5 worm cellular contexts compared by ENCODE assay signal in genomic region chrV:8305940-8306339, ce11.
TF ChIP-seq lines count a peak whose summit lies in the region.

No protein-coding gene starts in this region.

TF ChIP-seq in whole organism, L1 larva, 84 proteins besides CTCF, POLR2A, EP300 and RAD21:
- TF ChIP-seq ets-5 (GFP tag; IDR thresholded peaks at IDR 0.05; lab: Robert Waterston, UW) = no peak
- no peak for TF ChIP-seq nhr-77 (tag; optimal IDR thresholded peaks at IDR 0.05; lab: Kevin White, UChicago)
- TF ChIP-seq elt-2 (tag; optimal IDR thresholded peaks at IDR 0.05; lab: Kevin White, UChicago) = peak; percentile 60

TF ChIP-seq in whole organism, L2 larva, 48 proteins besides CTCF, POLR2A, EP300 and RAD21:
- TF ChIP-seq sma-9 (GFP tag; optimal IDR thresholded peaks at IDR 0.05; lab: Kevin White, UChicago) (no peak), sma-9 (tag; optimal IDR thresholded peaks at IDR 0.05; lab: Kevin White, UChicago) (no peak), crh-2 (tag; optimal IDR thresholded peaks at IDR 0.05; lab: Kevin White, UChicago) (peak; percentile 16), C34F6.9 (tag; optimal IDR thresholded peaks at IDR 0.05; lab: Kevin White, UChicago) (no peak), gmeb-1 (tag; optimal IDR thresholded peaks at IDR 0.05; lab: Kevin White, UChicago) (peak; percentile 27), ztf-1 (GFP tag; conservative IDR thresholded peaks at IDR 0.05; lab: Robert Waterston, UW) (no peak), ztf-4 (tag; optimal IDR thresholded peaks at IDR 0.05; lab: Kevin White, UChicago) (no peak), mbf-1 (tag; optimal IDR thresholded peaks at IDR 0.05; lab: Kevin White, UChicago) (no peak), lin-11 (tag; optimal IDR thresholded peaks at IDR 0.05; lab: Kevin White, UChicago) (no peak), unc-55 (GFP tag; optimal IDR thresholded peaks at IDR 0.05; lab: Kevin White, UChicago) (no peak), peb-1 (tag; optimal IDR thresholded peaks at IDR 0.05; lab: Kevin White, UChicago) (no peak), nhr-129 (tag; optimal IDR thresholded peaks at IDR 0.05; lab: Kevin White, UChicago) (no peak), nhr-11 (tag; optimal IDR thresholded peaks at IDR 0.05; lab: Kevin White, UChicago) (no peak), ztf-11 (tag; optimal IDR thresholded peaks at IDR 0.05; lab: Kevin White, UChicago) (no peak), Y55F3AM.14 (GFP tag; optimal IDR thresholded peaks at IDR 0.05; lab: Kevin White, UChicago) (no peak), zag-1 (tag; optimal IDR thresholded peaks at IDR 0.05; lab: Kevin White, UChicago) (no peak), elt-1 (tag; optimal IDR thresholded peaks at IDR 0.05; lab: Kevin White, UChicago) (no peak)
TF ChIP-seq in whole organism, L2 larva: peak in this region for 2.

TF ChIP-seq in whole organism, L3 larva, 47 proteins besides CTCF, POLR2A, EP300 and RAD21:
- no peak for TF ChIP-seq egl-27 (tag; optimal IDR thresholded peaks at IDR 0.05; lab: Kevin White, UChicago)
- no peak for TF ChIP-seq ztf-11 (tag; optimal IDR thresholded peaks at IDR 0.05; lab: Kevin White, UChicago)
- no peak for TF ChIP-seq mdl-1 (tag; optimal IDR thresholded peaks at IDR 0.05; lab: Kevin White, UChicago)
- TF ChIP-seq fkh-10 (GFP tag; optimal IDR thresholded peaks at IDR 0.05; lab: Kevin White, UChicago) = no peak
- TF ChIP-seq eor-1 (tag; optimal IDR thresholded peaks at IDR 0.05; lab: Kevin White, UChicago) = no peak
- no peak for TF ChIP-seq nhr-28 (tag; optimal IDR thresholded peaks at IDR 0.05; lab: Kevin White, UChicago)
- TF ChIP-seq nhr-76 (tag; optimal IDR thresholded peaks at IDR 0.05; lab: Kevin White, UChicago) = no peak
- no peak for TF ChIP-seq sea-2 (GFP tag; optimal IDR thresholded peaks at IDR 0.05; lab: Kevin White, UChicago)
- no peak for TF ChIP-seq nhr-23 (tag; optimal IDR thresholded peaks at IDR 0.05; lab: Kevin White, UChicago)
- no peak for TF ChIP-seq ceh-16 (tag; optimal IDR thresholded peaks at IDR 0.05; lab: Kevin White, UChicago)
- TF ChIP-seq daf-12 (tag; optimal IDR thresholded peaks at IDR 0.05; lab: Kevin White, UChicago) = no peak
- no peak for TF ChIP-seq egl-5 (tag; optimal IDR thresholded peaks at IDR 0.05; lab: Kevin White, UChicago)
- TF ChIP-seq ceh-28 (tag; optimal IDR thresholded peaks at IDR 0.05; lab: Kevin White, UChicago) = no peak
- no peak for TF ChIP-seq nhr-25 (tag; optimal IDR thresholded peaks at IDR 0.05; lab: Kevin White, UChicago)
- TF ChIP-seq fos-1 (tag; optimal IDR thresholded peaks at IDR 0.05; lab: Kevin White, UChicago) = no peak
- TF ChIP-seq elt-2 (tag; optimal IDR thresholded peaks at IDR 0.05; lab: Kevin White, UChicago) = peak; percentile 70
- TF ChIP-seq lin-39 (tag; optimal IDR thresholded peaks at IDR 0.05; lab: Kevin White, UChicago) = no peak
- TF ChIP-seq ama-1 (optimal IDR thresholded peaks at IDR 0.05; lab: Kevin White, UChicago) = no peak
- peak; percentile 58 for TF ChIP-seq pqm-1 (tag; optimal IDR thresholded peaks at IDR 0.05; lab: Kevin White, UChicago)
- TF ChIP-seq mml-1 (tag; optimal IDR thresholded peaks at IDR 0.05; lab: Kevin White, UChicago) = no peak
- peak; percentile 23 for TF ChIP-seq pha-4 (tag; optimal IDR thresholded peaks at IDR 0.05; lab: Kevin White, UChicago)
- TF ChIP-seq ceh-82 (tag; optimal IDR thresholded peaks at IDR 0.05; lab: Kevin White, UChicago) = no peak
- no peak for TF ChIP-seq unc-39 (tag; optimal IDR thresholded peaks at IDR 0.05; lab: Kevin White, UChicago)
- TF ChIP-seq aly-2 (tag; optimal IDR thresholded peaks at IDR 0.05; lab: Kevin White, UChicago) = no peak
- no peak for TF ChIP-seq nhr-43 (tag; optimal IDR thresholded peaks at IDR 0.05; lab: Kevin White, UChicago; ENCODE audit: poor library complexity, severe bottlenecking)

TF ChIP-seq in whole organism, L4 larva, 104 proteins besides CTCF, POLR2A, EP300 and RAD21 (continues in another document):
- TF ChIP-seq daf-16 (GFP tag; optimal IDR thresholded peaks at IDR 0.05; lab: Kevin White, UChicago) (no peak), daf-16 (tag; optimal IDR thresholded peaks at IDR 0.05; lab: Kevin White, UChicago) (peak; percentile 38), egl-43 (GFP tag; IDR thresholded peaks at IDR 0.05; lab: Robert Waterston, UW) (no peak), Y75B8A.6 (GFP tag; IDR thresholded peaks at IDR 0.05; lab: Robert Waterston, UW) (no peak), mdt-29 (GFP tag; IDR thresholded peaks at IDR 0.05; lab: Robert Waterston, UW) (no peak), hlh-30 (tag; optimal IDR thresholded peaks at IDR 0.05; lab: Kevin White, UChicago; ENCODE audit: insufficient read depth) (no peak), mes-2 (tag; optimal IDR thresholded peaks at IDR 0.05; lab: Kevin White, UChicago; ENCODE audit: poor library complexity, severe bottlenecking) (no peak), nhr-48 (tag; optimal IDR thresholded peaks at IDR 0.05; lab: Kevin White, UChicago) (no peak), nhr-42 (GFP tag; IDR thresholded peaks at IDR 0.05; lab: Robert Waterston, UW) (no peak), hif-1 (tag; optimal IDR thresholded peaks at IDR 0.05; lab: Kevin White, UChicago) (no peak), zfp-3 (GFP tag; conservative IDR thresholded peaks at IDR 0.05; lab: Robert Waterston, UW) (no peak), duxl-1 (tag; optimal IDR thresholded peaks at IDR 0.05; lab: Kevin White, UChicago; ENCODE audit: poor library complexity) (no peak), vab-7 (GFP tag; IDR thresholded peaks at IDR 0.05; lab: Robert Waterston, UW) (no peak), nhr-10 (tag; optimal IDR thresholded peaks at IDR 0.05; lab: Kevin White, UChicago) (no peak), pqm-1 (tag; optimal IDR thresholded peaks at IDR 0.05; lab: Kevin White, UChicago) (peak; percentile 46), ceh-32 (tag; optimal IDR thresholded peaks at IDR 0.05; lab: Kevin White, UChicago; ENCODE audit: poor library complexity) (no peak), nhr-237 (tag; optimal IDR thresholded peaks at IDR 0.05; lab: Kevin White, UChicago) (no peak), madf-5 (GFP tag; IDR thresholded peaks at IDR 0.05; lab: Robert Waterston, UW) (no peak), jun-1 (tag; optimal IDR thresholded peaks at IDR 0.05; lab: Kevin White, UChicago) (no peak), Y105C5A.15 (GFP tag; IDR thresholded peaks at IDR 0.05; lab: Robert Waterston, UW) (no peak), ztf-11 (tag; optimal IDR thresholded peaks at IDR 0.05; lab: Kevin White, UChicago) (no peak), lim-7 (GFP tag; IDR thresholded peaks at IDR 0.05; lab: Robert Waterston, UW) (no peak), dve-1 (tag; optimal IDR thresholded peaks at IDR 0.05; lab: Kevin White, UChicago; ENCODE audit: insufficient read depth) (peak; percentile 43), ama-1 (optimal IDR thresholded peaks at IDR 0.05; lab: Kevin White, UChicago) (no peak), nhr-111 (GFP tag; optimal IDR thresholded peaks at IDR 0.05; lab: Kevin White, UChicago) (no peak), mxl-2 (GFP tag; conservative IDR thresholded peaks at IDR 0.05; lab: Robert Waterston, UW) (no peak), ctbp-1 (GFP tag; IDR thresholded peaks at IDR 0.05; lab: Robert Waterston, UW) (no peak), gei-8 (GFP tag; optimal IDR thresholded peaks at IDR 0.05; lab: Kevin White, UChicago) (no peak)

TF ChIP-seq in whole organism, young adult, 124 proteins besides CTCF, POLR2A, EP300 and RAD21:
- no peak for TF ChIP-seq ceh-58 (GFP tag; IDR thresholded peaks at IDR 0.05; lab: Robert Waterston, UW)
- TF ChIP-seq ztf-25 (GFP tag; IDR thresholded peaks at IDR 0.05; lab: Robert Waterston, UW) = no peak
- peak; percentile 24; the same call in 1 of the 2 replicates for TF ChIP-seq let-526 (GFP tag; IDR thresholded peaks at IDR 0.05; lab: Robert Waterston, UW)
- TF ChIP-seq sdz-38 (tag; optimal IDR thresholded peaks at IDR 0.05; lab: Kevin White, UChicago) = no peak
- TF ChIP-seq nhr-179 (tag; optimal IDR thresholded peaks at IDR 0.05; lab: Kevin White, UChicago) = no peak
- no peak for TF ChIP-seq ztf-22 (GFP tag; optimal IDR thresholded peaks at IDR 0.05; lab: Kevin White, UChicago)
- no peak for TF ChIP-seq ekl-4 (GFP tag; IDR thresholded peaks at IDR 0.05; lab: Robert Waterston, UW)
- peak; percentile 59 for TF ChIP-seq nhr-80 (tag; optimal IDR thresholded peaks at IDR 0.05; lab: Kevin White, UChicago)
